Worm (Caenorhabditis elegans) whole organism, L3 larva: ENCODE data around the gene F40C5.2.

Source experiments
- R02D3.7 ChIP-seq: fragments of 150-350 bp; optimal IDR thresholded peaks from 2 replicates; lab custom pipeline; 2014; ENCODE audit warnings: missing biosample characterization, missing genetic modification characterization
- fkh-10 ChIP-seq: sonication (generic microtip); optimal IDR thresholded peaks from 2 replicates; lab custom pipeline; 2017; ENCODE audit warnings: missing biosample characterization, missing genetic modification reagents, missing genetic modification characterization
- jun-1 ChIP-seq: fragments of 150-350 bp; optimal IDR thresholded peaks from 2 replicates; lab custom pipeline; 2014; ENCODE audit warnings: missing biosample characterization, missing genetic modification reagents, missing genetic modification characterization
- lin-15B ChIP-seq: fragments of 150-350 bp; optimal IDR thresholded peaks from 2 replicates; lab custom pipeline; 2014; ENCODE audit warnings: missing biosample characterization, missing genetic modification characterization
- nhr-12 ChIP-seq: fragments of 150-350 bp; optimal IDR thresholded peaks from 2 replicates; lab custom pipeline; 2014; ENCODE audit warnings: missing biosample characterization, missing genetic modification characterization
- nhr-76 ChIP-seq: fragments of 150-350 bp; sonication (generic microtip); optimal IDR thresholded peaks from 5 replicates; lab custom pipeline; 2014; ENCODE audit warnings: missing biosample characterization, missing genetic modification characterization
- pha-4 ChIP-seq: fragments of 150-350 bp; optimal IDR thresholded peaks from 2 replicates; lab custom pipeline; 2014; ENCODE audit warnings: missing biosample characterization, missing genetic modification reagents, missing genetic modification characterization
- sea-2 ChIP-seq: fragments of 150-350 bp; sonication (generic microtip); optimal IDR thresholded peaks from 4 replicates; lab custom pipeline; 2014; ENCODE audit warnings: missing biosample characterization, missing genetic modification reagents, missing genetic modification characterization
- snpc-4 ChIP-seq: fragments of 150-350 bp; optimal IDR thresholded peaks from 2 replicates; lab custom pipeline; 2014; ENCODE audit warnings: missing biosample characterization, missing genetic modification characterization
- unc-39 ChIP-seq: sonication (generic microtip); optimal IDR thresholded peaks from 4 replicates; lab custom pipeline; 2017; ENCODE audit warnings: missing biosample characterization, missing genetic modification characterization
- unc-62 ChIP-seq: fragments of 150-350 bp; sonication (generic microtip); optimal IDR thresholded peaks from 4 replicates; lab custom pipeline; 2014; ENCODE audit warnings: missing biosample characterization, missing genetic modification reagents, missing genetic modification characterization

- TF ChIP-seq jun-1: no peak
- no peak for TF ChIP-seq lin-15B (tag; lab: Kevin White, UChicago)
- TF ChIP-seq nhr-76: no peak
- no peak for TF ChIP-seq fkh-10 (GFP tag; lab: Kevin White, UChicago)
- no peak for TF ChIP-seq snpc-4
- no peak for TF ChIP-seq unc-62 (GFP tag; lab: Kevin White, UChicago)
- TF ChIP-seq sea-2: no peak
- no peak for TF ChIP-seq unc-39
- no peak for TF ChIP-seq R02D3.7 (tag; lab: Kevin White, UChicago)
- no peak for TF ChIP-seq nhr-12 (tag; lab: Kevin White, UChicago)
- no peak for TF ChIP-seq pha-4 (tag; lab: Kevin White, UChicago)
Observed at ce11 chrV:3575759-3576158, 5.0 kb downstream of the F40C5.2 start, which contains the start of gene grl-27.
